Worm (Caenorhabditis elegans): ENCODE data around the gene C55A6.4.

DNA sequence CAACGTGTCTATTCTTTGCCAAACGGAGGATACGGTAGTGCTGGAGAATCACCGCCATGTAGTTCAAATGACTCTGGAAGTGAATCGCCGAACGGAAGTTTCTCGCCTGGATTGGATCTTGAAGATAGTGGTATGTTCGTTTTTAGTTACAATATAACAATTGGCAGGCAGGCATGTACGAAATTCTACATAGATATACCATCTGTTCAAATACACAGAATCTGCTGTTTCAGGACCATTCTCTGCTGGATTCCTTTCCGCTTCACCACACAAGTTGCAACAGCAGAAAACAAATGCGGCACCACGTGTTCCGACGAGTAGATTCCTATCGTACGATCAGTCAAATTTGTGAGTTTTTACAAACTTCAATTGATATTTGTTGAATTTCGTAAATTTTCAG lies 21.8 kb upstream of the C55A6.4 start:
- no peak for TF ChIP-seq zip-4 (GFP tag; optimal IDR thresholded peaks at IDR 0.05)
- TF ChIP-seq C34B4.2 (tag; optimal IDR thresholded peaks at IDR 0.05) = no peak
- TF ChIP-seq pqm-1 (tag; optimal IDR thresholded peaks at IDR 0.05) = no peak
- TF ChIP-seq fkh-4 (tag; optimal IDR thresholded peaks at IDR 0.05; ENCODE audit: borderline replicate concordance) = no peak
- no peak for TF ChIP-seq skn-1 (tag; optimal IDR thresholded peaks at IDR 0.05)
- TF ChIP-seq nhr-12 (tag; optimal IDR thresholded peaks at IDR 0.05) = no peak
- TF ChIP-seq nhr-28 (tag; optimal IDR thresholded peaks at IDR 0.05) = no peak
- no peak for TF ChIP-seq nhr-11 (tag; optimal IDR thresholded peaks at IDR 0.05)
- no peak for TF ChIP-seq ceh-82 (tag; optimal IDR thresholded peaks at IDR 0.05)

All from whole organism, L1 larva.